Worm (Caenorhabditis elegans): ENCODE results near the gene F36G9.13.

The F36G9.13 gene

DNA sequence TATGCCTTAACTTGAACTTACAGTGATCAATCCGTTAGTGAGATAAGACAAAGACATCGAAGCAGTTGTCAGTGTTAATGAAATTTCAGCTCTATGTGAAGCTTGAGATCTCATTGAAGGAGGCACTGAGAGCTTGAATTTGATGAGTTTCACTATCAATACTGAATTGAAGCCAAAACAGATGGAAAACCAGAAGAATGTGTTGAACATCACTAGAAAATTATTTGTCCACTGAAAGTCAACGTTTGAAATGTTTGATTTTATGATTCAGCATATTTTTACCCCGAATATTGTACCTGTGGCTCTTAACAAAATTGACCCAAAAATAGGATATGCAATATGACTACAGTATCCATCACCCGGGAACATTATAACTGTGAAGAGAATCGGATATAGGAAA lies 12.3 kb upstream of the F36G9.13 start:
- TF ChIP-seq aha-1 (tag) (no peak), unc-62 (GFP tag; optimal IDR thresholded peaks at IDR 0.05 in 1 of 2) (peak in 1 of 2 experiments; percentile 97), unc-62 (tag; optimal IDR thresholded peaks at IDR 0.05) (no peak)

DNA sequence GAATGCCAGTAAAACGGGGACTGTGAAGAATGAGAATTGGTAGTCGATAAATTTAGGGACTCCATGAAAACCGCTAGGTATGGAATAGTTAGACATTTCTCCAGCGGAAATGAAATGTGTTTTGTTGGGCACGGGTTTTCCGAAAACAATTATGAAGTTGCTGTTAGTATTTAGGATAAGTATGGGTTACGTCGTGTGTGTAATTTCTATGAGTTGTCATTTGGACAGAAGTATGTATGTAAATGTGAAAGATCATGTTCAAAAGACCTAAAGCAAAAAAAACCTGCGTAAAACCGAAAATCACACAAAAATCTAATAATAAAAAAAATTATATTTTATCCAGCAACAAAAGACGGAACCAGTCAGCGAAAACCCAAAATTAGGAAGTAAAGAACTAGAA lies 10.6 kb upstream of the F36G9.13 start, which contains the start of gene sru-23:
Gene sru-23 (minus strand): TSS at position 101 of the 400 bp plus-strand sequence.
- TF ChIP-seq Y48G9A.11 (GFP tag; IDR thresholded peaks at IDR 0.05) (no peak), F44E2.7 (GFP tag; IDR thresholded peaks at IDR 0.05) (no peak), ceh-62 (tag; optimal IDR thresholded peaks at IDR 0.05) (no peak), lin-15B (tag; optimal IDR thresholded peaks at IDR 0.05) (no peak), ceh-28 (tag; optimal IDR thresholded peaks at IDR 0.05) (no peak)

DNA sequence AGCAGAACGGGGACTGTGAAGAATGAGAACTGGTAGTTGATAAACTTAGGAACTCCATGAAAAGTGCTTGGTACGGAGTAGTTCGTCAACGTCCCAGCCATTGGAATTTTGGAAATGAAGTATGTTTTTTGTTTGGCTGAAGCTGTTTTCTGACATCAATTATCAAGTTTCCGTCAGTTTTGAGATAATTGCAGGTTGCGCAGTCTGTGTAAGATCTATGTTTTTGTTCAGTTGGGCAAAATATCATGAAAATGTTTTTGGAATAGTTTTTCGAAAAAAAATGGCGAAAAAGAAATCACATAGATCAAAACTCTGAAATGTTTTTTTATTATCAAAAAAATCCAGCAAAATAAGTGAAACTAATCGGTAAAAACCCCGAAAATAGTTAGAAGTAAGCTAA lies 8.3 kb upstream of the F36G9.13 start, which contains the start of gene sru-22:
Gene sru-22 (minus strand): TSS at position 101 of the 400 bp plus-strand sequence.
- TF ChIP-seq aha-1 (tag) (peak; percentile 4), daf-19 (GFP tag; conservative IDR thresholded peaks at IDR 0.05) (no peak), nhr-28 (tag; optimal IDR thresholded peaks at IDR 0.05) (no peak), snpc-1.2 (GFP tag; IDR thresholded peaks at IDR 0.05) (no peak), nhr-41 (GFP tag; IDR thresholded peaks at IDR 0.05) (no peak), mdl-1 (tag; optimal IDR thresholded peaks at IDR 0.05) (no peak), T20F7.1 (GFP tag; optimal IDR thresholded peaks at IDR 0.05) (no peak), gei-8 (GFP tag; optimal IDR thresholded peaks at IDR 0.05) (no peak)

DNA sequence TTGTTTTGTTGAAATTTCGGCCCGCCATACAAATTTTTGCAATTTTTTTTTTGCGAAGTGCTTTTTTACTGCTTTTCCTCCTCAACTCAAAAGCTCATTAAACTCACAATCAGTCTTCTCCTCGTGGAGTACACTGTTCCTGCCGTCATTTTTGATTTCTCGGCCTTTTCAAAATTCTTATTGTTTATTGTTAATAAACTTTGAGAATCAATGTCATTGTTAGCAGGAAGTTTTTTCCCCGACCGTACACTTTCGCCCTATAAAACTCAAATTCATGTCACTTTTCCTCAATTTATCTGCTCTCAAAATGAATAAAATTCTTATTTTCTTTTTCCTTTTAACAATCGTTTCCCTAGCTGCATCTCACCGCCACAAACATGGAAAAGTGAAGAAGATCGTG lies 7.2 kb upstream of the F36G9.13 start, which contains the start of gene clec-232:
Gene clec-232 (plus strand): TSS at position 301 of the 400 bp plus-strand sequence.
- TF ChIP-seq unc-62 (GFP tag; optimal IDR thresholded peaks at IDR 0.05 in 1 of 2), result no peak
- TF ChIP-seq unc-62 (tag; optimal IDR thresholded peaks at IDR 0.05), result no peak
- TF ChIP-seq arid-1 (GFP tag; conservative IDR thresholded peaks at IDR 0.05), result no peak
- no peak for TF ChIP-seq mxl-2 (GFP tag; conservative IDR thresholded peaks at IDR 0.05)
- TF ChIP-seq T26A8.4 (GFP tag; IDR thresholded peaks at IDR 0.05), result no peak
- no peak for TF ChIP-seq zip-2 (tag; optimal IDR thresholded peaks at IDR 0.05)
- TF ChIP-seq nhr-76 (tag; optimal IDR thresholded peaks at IDR 0.05), result no peak
- TF ChIP-seq daf-12 (tag; optimal IDR thresholded peaks at IDR 0.05), result no peak

DNA sequence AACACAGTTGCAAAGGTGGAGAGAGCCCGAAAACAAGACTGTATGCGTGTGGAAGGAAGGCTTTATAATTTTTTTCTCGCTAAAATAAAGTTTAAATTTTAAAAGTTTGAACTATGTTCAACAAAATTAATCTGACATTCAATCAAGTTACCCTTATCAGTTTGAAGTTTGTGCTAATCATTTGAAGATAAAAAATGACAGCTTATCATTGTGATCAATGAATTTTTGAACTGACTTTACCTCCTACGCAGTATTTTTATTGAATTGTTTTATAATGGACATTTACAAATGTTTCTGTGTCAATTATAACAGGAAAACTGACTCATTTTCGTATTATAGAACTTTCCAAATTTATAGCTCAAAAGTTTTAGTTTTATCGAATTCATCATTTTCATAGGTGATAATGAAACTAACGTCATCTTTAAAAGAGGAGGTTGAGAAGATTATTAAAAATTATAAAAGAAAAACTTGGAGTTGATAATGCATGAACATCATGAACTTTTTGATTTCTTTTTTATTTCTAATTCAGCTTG lies 4.8 kb upstream of the F36G9.13 start, which contains the start of gene oac-20:
Gene oac-20 (plus strand): TSS at position 483 of the 533 bp plus-strand sequence.
- TF ChIP-seq php-3 (GFP tag; IDR thresholded peaks at IDR 0.05) (peak; percentile 66), dmd-6 (GFP tag; IDR thresholded peaks at IDR 0.05) (peak; percentile 96), D1046.2 (GFP tag; IDR thresholded peaks at IDR 0.05) (no peak), ztf-11 (tag; optimal IDR thresholded peaks at IDR 0.05) (no peak), tra-1 (GFP tag; IDR thresholded peaks at IDR 0.05) (0 out of 2 replicates have a peak, but pooled peaks have one; percentile 58), lir-3 (tag; optimal IDR thresholded peaks at IDR 0.05) (no peak), aha-1 (tag) (no peak), lim-7 (GFP tag; IDR thresholded peaks at IDR 0.05) (no peak), pqm-1 (tag; optimal IDR thresholded peaks at IDR 0.05) (peak; percentile 90), zag-1 (tag; optimal IDR thresholded peaks at IDR 0.05) (no peak), dmd-9 (GFP tag; IDR thresholded peaks at IDR 0.05) (no peak), nhr-48 (tag; optimal IDR thresholded peaks at IDR 0.05) (peak; percentile 16), sdz-12 (GFP tag; optimal IDR thresholded peaks at IDR 0.05) (no peak), ztf-7 (tag; optimal IDR thresholded peaks at IDR 0.05) (no peak), zfp-2 (tag; optimal IDR thresholded peaks at IDR 0.05) (no peak), nhr-77 (tag; optimal IDR thresholded peaks at IDR 0.05) (peak; percentile 61)
